Worm (Caenorhabditis elegans) whole organism, L1 larva: ENCODE measurements around the gene lin-49.

Source experiments
- C04F5.9 ChIP-seq: sonication (generic microtip); optimal IDR thresholded peaks from 2 replicates; lab custom pipeline; 2016; ENCODE audit warnings: missing genetic modification characterization, missing compliant biosample characterization
- C16A3.4 ChIP-seq: fragments of 150-350 bp; optimal IDR thresholded peaks from 2 replicates; lab custom pipeline; 2014; ENCODE audit warnings: missing biosample characterization, missing genetic modification characterization
- F16B12.6 ChIP-seq: fragments of 150-350 bp; optimal IDR thresholded peaks from 2 replicates; lab custom pipeline; 2014; ENCODE audit warnings: missing biosample characterization, missing genetic modification characterization
- alr-1 ChIP-seq: fragments of 200-800 bp; sonication (Bioruptor generic); optimal IDR thresholded peaks from 2 replicates; lab custom pipeline; 2018; ENCODE audit warnings: borderline replicate concordance, mild to moderate bottlenecking, missing genetic modification characterization, missing compliant biosample characterization
- ceh-63 ChIP-seq: fragments of 200-800 bp; sonication (Bioruptor generic); optimal IDR thresholded peaks from 2 replicates; lab custom pipeline; 2018; ENCODE audit warnings: mild to moderate bottlenecking, missing genetic modification characterization, missing compliant biosample characterization
- ceh-8 ChIP-seq: fragments of 200-800 bp; sonication (Bioruptor generic); optimal IDR thresholded peaks from 2 replicates; lab custom pipeline; 2018; ENCODE audit warnings: mild to moderate bottlenecking, missing genetic modification characterization, moderate library complexity, missing compliant biosample characterization
- ceh-82 ChIP-seq, 3 experiments: fragments of 150-350 bp in 1 of 3; sonication (generic microtip) in 2 of 3; optimal IDR thresholded peaks; 2 replicates each; lab custom pipeline; 2014 to 2017; ENCODE audit warnings: missing biosample characterization in 3 of 3, missing genetic modification characterization in 3 of 3
- ceh-90 ChIP-seq: sonication (generic microtip); optimal IDR thresholded peaks from 2 replicates; lab custom pipeline; 2016; ENCODE audit warnings: missing genetic modification characterization, missing compliant biosample characterization
- dpl-1 ChIP-seq, 3 experiments: fragments of 150-350 bp in 2 of 3; sonication (generic microtip) in 1 of 3; optimal IDR thresholded peaks; 2 replicates each; lab custom pipeline; 2014 to 2017; ENCODE audit warnings: missing biosample characterization in 3 of 3, missing genetic modification characterization in 3 of 3, missing genetic modification reagents in 3 of 3
- efl-1 ChIP-seq, 4 experiments: fragments of 150-350 bp; optimal IDR thresholded peaks in 3 of 4; peaks in 1 of 4; 1 replicate in 1 of 4; 2 replicates in 3 of 4; lab custom pipeline; 2014; ENCODE audit warnings: missing biosample characterization in 2 of 4, missing genetic modification characterization in 2 of 4, missing genetic modification reagents in 2 of 4
- egl-27 ChIP-seq, 2 experiments: fragments of 150-350 bp in 1 of 2; sonication (generic microtip); optimal IDR thresholded peaks; 3 replicates each; lab custom pipeline; 2017 to 2018; ENCODE audit warnings: missing biosample characterization in 2 of 2, missing genetic modification characterization in 2 of 2, missing genetic modification reagents in 2 of 2
- ets-5 ChIP-seq: fragments of 200-800 bp; sonication (Bioruptor generic); IDR thresholded peaks from 2 replicates; pipeline ENCODE4 v1.3.6; 2022; ENCODE audit warnings: missing genetic modification characterization, missing compliant biosample characterization
- fkh-10 ChIP-seq: sonication (generic microtip); optimal IDR thresholded peaks from 2 replicates; lab custom pipeline; 2017; ENCODE audit warnings: missing biosample characterization, missing genetic modification reagents, missing genetic modification characterization
- fkh-4 ChIP-seq: sonication (generic microtip); optimal IDR thresholded peaks from 2 replicates; lab custom pipeline; 2016; ENCODE audit warnings: missing compliant biosample characterization, missing genetic modification characterization, borderline replicate concordance
- fkh-8 ChIP-seq: sonication (generic microtip); optimal IDR thresholded peaks from 2 replicates; lab custom pipeline; 2016; ENCODE audit warnings: mild to moderate bottlenecking, missing genetic modification characterization, missing compliant biosample characterization
- fos-1 ChIP-seq: fragments of 150-350 bp; optimal IDR thresholded peaks from 2 replicates; lab custom pipeline; 2014; ENCODE audit warnings: missing biosample characterization, missing genetic modification characterization
- grh-1 ChIP-seq: fragments of 200-800 bp; sonication (Bioruptor generic); IDR thresholded peaks from 2 replicates; pipeline ENCODE4 v1.3.6; 2022; ENCODE audit warnings: missing genetic modification reagents, missing genetic modification characterization, missing compliant biosample characterization
- hlh-17 ChIP-seq: fragments of 200-800 bp; sonication (Bioruptor generic); optimal IDR thresholded peaks from 2 replicates; lab custom pipeline; 2018; ENCODE audit warnings: missing genetic modification characterization, mild to moderate bottlenecking, missing compliant biosample characterization, moderate library complexity, borderline replicate concordance
- lin-13 ChIP-seq: fragments of 150-350 bp; optimal IDR thresholded peaks from 2 replicates; lab custom pipeline; 2014; ENCODE audit warnings: missing biosample characterization, missing genetic modification reagents, missing genetic modification characterization
- lin-14 ChIP-seq: fragments of 200-800 bp; sonication (Bioruptor generic); optimal IDR thresholded peaks from 2 replicates; lab custom pipeline; 2018; ENCODE audit warnings: mild to moderate bottlenecking, missing genetic modification characterization, moderate library complexity, missing compliant biosample characterization
- lir-3 ChIP-seq: sonication (generic microtip); optimal IDR thresholded peaks from 2 replicates; lab custom pipeline; 2016; ENCODE audit warnings: mild to moderate bottlenecking, missing genetic modification characterization, moderate library complexity, missing compliant biosample characterization; ENCODE audit not compliant: poor library complexity
- mab-9 ChIP-seq: fragments of 200-800 bp; sonication (Bioruptor generic); IDR thresholded peaks from 2 replicates; pipeline ENCODE4 v1.3.6; 2022; ENCODE audit warnings: missing genetic modification reagents, missing genetic modification characterization, missing compliant biosample characterization
- nhr-12 ChIP-seq: sonication (generic microtip); optimal IDR thresholded peaks from 2 replicates; lab custom pipeline; 2017; ENCODE audit warnings: missing biosample characterization, missing genetic modification characterization
- nhr-20 ChIP-seq: sonication (generic microtip); optimal IDR thresholded peaks from 2 replicates; lab custom pipeline; 2016; ENCODE audit warnings: mild to moderate bottlenecking, missing genetic modification characterization, missing compliant biosample characterization
- nhr-47 ChIP-seq: sonication (generic microtip); optimal IDR thresholded peaks from 2 replicates; lab custom pipeline; 2016; ENCODE audit warnings: mild to moderate bottlenecking, missing genetic modification characterization, moderate library complexity, missing compliant biosample characterization
- nhr-71 ChIP-seq: sonication (generic microtip); optimal IDR thresholded peaks from 2 replicates; lab custom pipeline; 2016; ENCODE audit warnings: mild to moderate bottlenecking, missing genetic modification characterization, moderate library complexity, missing compliant biosample characterization
- nhr-84 ChIP-seq: sonication (generic microtip); optimal IDR thresholded peaks from 2 replicates; lab custom pipeline; 2017; ENCODE audit warnings: missing biosample characterization, missing genetic modification characterization
- nhr-85 ChIP-seq: sonication (generic microtip); peaks from one replicate; lab custom pipeline; 2016; ENCODE audit warnings: missing genetic modification characterization, inconsistent platforms, missing compliant biosample characterization
- nhr-90 ChIP-seq: sonication (generic microtip); optimal IDR thresholded peaks from 2 replicates; lab custom pipeline; 2016; ENCODE audit warnings: mild to moderate bottlenecking, missing genetic modification characterization, missing compliant biosample characterization; ENCODE audit not compliant: poor library complexity
- pag-3 ChIP-seq: sonication (generic microtip); optimal IDR thresholded peaks from 2 replicates; lab custom pipeline; 2017; ENCODE audit warnings: missing genetic modification characterization, mild to moderate bottlenecking, missing compliant biosample characterization, antibody characterized with exemption, borderline replicate concordance; ENCODE audit not compliant: insufficient read depth
- pqm-1 ChIP-seq: sonication (generic microtip); optimal IDR thresholded peaks from 3 replicates; lab custom pipeline; 2017; ENCODE audit warnings: missing biosample characterization, missing genetic modification characterization
- skn-1 ChIP-seq: fragments of 150-350 bp; optimal IDR thresholded peaks from 2 replicates; lab custom pipeline; 2014; ENCODE audit warnings: missing biosample characterization, missing genetic modification characterization
- snpc-4 ChIP-seq: fragments of 150-350 bp; optimal IDR thresholded peaks from 2 replicates; lab custom pipeline; 2014; ENCODE audit warnings: missing biosample characterization, missing genetic modification characterization
- snu-23 ChIP-seq: sonication (generic microtip); optimal IDR thresholded peaks from 2 replicates; lab custom pipeline; 2016; ENCODE audit warnings: missing genetic modification characterization, missing compliant biosample characterization
- tbx-2 ChIP-seq: sonication (generic microtip); optimal IDR thresholded peaks from 2 replicates; lab custom pipeline; 2016; ENCODE audit warnings: missing genetic modification characterization, missing compliant biosample characterization
- tlp-1 ChIP-seq: fragments of 150-350 bp; optimal IDR thresholded peaks from 2 replicates; lab custom pipeline; 2014; ENCODE audit warnings: missing biosample characterization, missing genetic modification characterization
- unc-30 ChIP-seq: sonication (generic microtip); optimal IDR thresholded peaks from 2 replicates; lab custom pipeline; 2017; ENCODE audit warnings: missing biosample characterization, missing genetic modification characterization
- unc-62 ChIP-seq: fragments of 150-350 bp; optimal IDR thresholded peaks from 2 replicates; lab custom pipeline; 2014; ENCODE audit warnings: missing biosample characterization, missing genetic modification reagents, missing genetic modification characterization
- xbp-1 ChIP-seq: sonication (generic microtip); optimal IDR thresholded peaks from 2 replicates; lab custom pipeline; 2016; ENCODE audit warnings: missing genetic modification characterization, missing compliant biosample characterization
- zag-1 ChIP-seq: fragments of 150-350 bp; optimal IDR thresholded peaks from 2 replicates; lab custom pipeline; 2014; ENCODE audit warnings: missing biosample characterization, missing genetic modification characterization
- ztf-4 ChIP-seq: fragments of 150-350 bp; optimal IDR thresholded peaks from 2 replicates; lab custom pipeline; 2014; ENCODE audit warnings: missing biosample characterization, missing genetic modification characterization

lin-49 gene

ce11 chrIV:8620102-8620733 lies at the start of gene lin-49 (continued):
- peak in 2 of 3 experiments; percentile 31 to 63 for TF ChIP-seq ceh-82 (tag; optimal IDR thresholded peaks at IDR 0.05; lab: Kevin White, UChicago)
- TF ChIP-seq nhr-71 (tag; lab: Kevin White, UChicago): peak; percentile 76
- no peak for TF ChIP-seq fkh-10 (GFP tag; lab: Kevin White, UChicago)
- peak; percentile 66 to 74 for TF ChIP-seq efl-1 (optimal IDR thresholded peaks at IDR 0.05; lab: Kevin White, UChicago)
- peak; percentile 53 to 90 for TF ChIP-seq efl-1 (GFP tag; optimal IDR thresholded peaks at IDR 0.05 in 1 of 2; lab: Kevin White, UChicago)
- peak; percentile 43 for TF ChIP-seq lin-13
- peak; percentile 31 to 48 (median 44) for TF ChIP-seq dpl-1 (GFP tag; optimal IDR thresholded peaks at IDR 0.05; lab: Kevin White, UChicago)
- TF ChIP-seq ztf-4 (tag; lab: Kevin White, UChicago): peak; percentile 42
- no peak for TF ChIP-seq C04F5.9 (tag; lab: Kevin White, UChicago)
- no peak for TF ChIP-seq mab-9 (GFP tag; lab: Robert Waterston, UW)
- TF ChIP-seq skn-1: no peak
- TF ChIP-seq xbp-1: peak; percentile 46
- TF ChIP-seq pqm-1 (tag; lab: Kevin White, UChicago): no peak
- TF ChIP-seq unc-30 (tag; lab: Kevin White, UChicago): no peak
- TF ChIP-seq nhr-85: peak; percentile 87
- TF ChIP-seq ceh-90 (tag; lab: Kevin White, UChicago): no peak
- TF ChIP-seq fos-1: peak; percentile 57
- TF ChIP-seq alr-1 (tag; lab: Kevin White, UChicago): no peak
- TF ChIP-seq nhr-90 (tag; lab: Kevin White, UChicago): peak; percentile 33
- TF ChIP-seq hlh-17 (GFP tag; lab: Kevin White, UChicago): no peak
- TF ChIP-seq nhr-47 (tag; lab: Kevin White, UChicago): peak; percentile 64
- TF ChIP-seq zag-1 (tag; lab: Kevin White, UChicago): no peak
- TF ChIP-seq pag-3 (tag; lab: Kevin White, UChicago): no peak
- TF ChIP-seq unc-62 (GFP tag; lab: Kevin White, UChicago): no peak
- TF ChIP-seq grh-1 (GFP tag; lab: Robert Waterston, UW): no peak
- peak; percentile 80 for TF ChIP-seq snu-23 (GFP tag; lab: Kevin White, UChicago)
- peak; percentile 60 for TF ChIP-seq C16A3.4 (tag; lab: Kevin White, UChicago)
- no peak for TF ChIP-seq ceh-63
- TF ChIP-seq ets-5 (GFP tag; lab: Robert Waterston, UW): no peak
- peak; percentile 61 for TF ChIP-seq nhr-20 (tag; lab: Kevin White, UChicago)
- TF ChIP-seq lir-3 (tag; lab: Kevin White, UChicago): peak; percentile 49
- no peak for TF ChIP-seq snpc-4 (tag; lab: Kevin White, UChicago)

DNA sequence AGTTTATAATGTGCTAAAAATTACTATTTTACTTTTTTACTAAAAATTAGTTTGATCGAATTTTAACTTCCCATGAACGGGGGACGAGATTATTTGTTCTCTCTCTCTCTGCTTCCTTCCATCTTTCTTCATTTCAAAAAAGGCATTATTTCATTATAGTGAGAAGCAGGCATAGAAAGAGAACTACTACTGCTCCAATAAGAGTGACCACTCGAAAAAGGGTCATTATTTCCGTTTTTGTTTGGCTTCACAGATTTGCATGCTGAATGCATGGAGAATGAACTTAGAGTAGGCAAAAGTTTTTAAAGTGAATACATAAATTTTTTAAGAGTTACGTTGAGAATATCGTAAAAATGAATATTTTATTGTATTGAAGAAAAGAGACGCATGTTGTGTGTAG lies 49.8 kb upstream of the lin-49 start:
- TF ChIP-seq C16A3.4 (tag; lab: Kevin White, UChicago) (no peak), skn-1 (no peak), ceh-90 (tag; lab: Kevin White, UChicago) (no peak), nhr-71 (tag; lab: Kevin White, UChicago) (no peak), tlp-1 (no peak), nhr-85 (no peak), ceh-8 (GFP tag; lab: Kevin White, UChicago) (no peak), fkh-4 (tag; lab: Kevin White, UChicago) (no peak), xbp-1 (no peak), F16B12.6 (tag; lab: Kevin White, UChicago) (no peak), fkh-8 (tag; lab: Kevin White, UChicago) (no peak), nhr-12 (tag; lab: Kevin White, UChicago) (no peak), tbx-2 (no peak), fos-1 (no peak), lin-14 (no peak), nhr-84 (tag; lab: Kevin White, UChicago) (no peak), egl-27 (tag; optimal IDR thresholded peaks at IDR 0.05; lab: Kevin White, UChicago) (no peak)
